Worm (Caenorhabditis elegans) whole organism, early embryonic: ENCODE measurements around the gene C25H3.14.

Experiments used
- B0310.2 ChIP-seq: sonication (generic microtip); optimal IDR thresholded peaks from 2 replicates; lab custom pipeline; 2016; ENCODE audit warnings: mild to moderate bottlenecking, missing genetic modification characterization, missing compliant biosample characterization
- F13C5.2 ChIP-seq: sonication (generic microtip); optimal IDR thresholded peaks from 2 replicates; lab custom pipeline; 2017; ENCODE audit warnings: mild to moderate bottlenecking, missing genetic modification characterization, inconsistent platforms, missing compliant biosample characterization
- aly-1 ChIP-seq: sonication (generic microtip); optimal IDR thresholded peaks from 2 replicates; lab custom pipeline; 2016; ENCODE audit warnings: missing genetic modification characterization, missing compliant biosample characterization
- ama-1 ChIP-seq: fragments of 150-350 bp; optimal IDR thresholded peaks from 2 replicates; lab custom pipeline; 2014
- ceh-13 ChIP-seq: fragments of 200-800 bp; sonication (Bioruptor generic); optimal IDR thresholded peaks from 2 replicates; lab custom pipeline; 2018; ENCODE audit warnings: mild to moderate bottlenecking, missing genetic modification characterization, missing compliant biosample characterization
- ceh-36 ChIP-seq: sonication (generic microtip); optimal IDR thresholded peaks from 2 replicates; lab custom pipeline; 2016; ENCODE audit warnings: missing genetic modification characterization, inconsistent platforms, missing compliant biosample characterization
- ets-7 ChIP-seq: sonication (generic microtip); optimal IDR thresholded peaks from 2 replicates; lab custom pipeline; 2016; ENCODE audit warnings: missing genotype, missing genetic modification characterization, missing compliant biosample characterization
- flt-1 ChIP-seq: fragments of 200-800 bp; sonication (Bioruptor generic); IDR thresholded peaks from 2 replicates; pipeline ENCODE4 v1.3.6; 2022; ENCODE audit warnings: missing genetic modification characterization, missing compliant biosample characterization
- hmbx-1 ChIP-seq: sonication (generic microtip); optimal IDR thresholded peaks from 2 replicates; lab custom pipeline; 2016; ENCODE audit warnings: mild to moderate bottlenecking, missing genetic modification characterization, missing compliant biosample characterization
- hmg-4 ChIP-seq: fragments of 200-800 bp; sonication (Bioruptor generic); optimal IDR thresholded peaks from 2 replicates; lab custom pipeline; 2018; ENCODE audit warnings: mild to moderate bottlenecking, missing genetic modification characterization, missing compliant biosample characterization
- hnd-1 ChIP-seq: sonication (generic microtip); optimal IDR thresholded peaks from 2 replicates; lab custom pipeline; 2016; ENCODE audit warnings: missing genetic modification characterization, missing compliant biosample characterization
- pes-1 ChIP-seq: fragments of 200-800 bp; sonication (Bioruptor generic); IDR thresholded peaks from 2 replicates; pipeline ENCODE4 v1.3.6; 2022; ENCODE audit warnings: missing genetic modification reagents, missing genetic modification characterization, missing compliant biosample characterization
- scrt-1 ChIP-seq: fragments of 200-800 bp; sonication (Bioruptor generic); IDR thresholded peaks from 2 replicates; pipeline ENCODE4 v1.3.6; 2022; ENCODE audit warnings: missing genetic modification characterization, missing compliant biosample characterization
- sea-1 ChIP-seq: fragments of 200-800 bp; sonication (Bioruptor generic); conservative IDR thresholded peaks from 2 replicates; pipeline ENCODE4 v1.3.6; 2022; ENCODE audit warnings: missing genetic modification characterization, missing compliant biosample characterization
- tbx-11 ChIP-seq: fragments of 200-800 bp; sonication (Bioruptor generic); IDR thresholded peaks from 2 replicates; pipeline ENCODE4 v1.3.6; 2022; ENCODE audit warnings: missing genetic modification characterization, missing compliant biosample characterization
- tbx-37 ChIP-seq: fragments of 200-800 bp; sonication (Bioruptor generic); conservative IDR thresholded peaks from 2 replicates; pipeline ENCODE4 v1.3.6; 2022; ENCODE audit warnings: missing genetic modification reagents, missing genetic modification characterization, missing compliant biosample characterization
- tra-4 ChIP-seq: sonication (generic microtip); optimal IDR thresholded peaks from 2 replicates; lab custom pipeline; 2017; ENCODE audit warnings: missing genetic modification characterization, missing compliant biosample characterization

Gene C25H3.14

DNA sequence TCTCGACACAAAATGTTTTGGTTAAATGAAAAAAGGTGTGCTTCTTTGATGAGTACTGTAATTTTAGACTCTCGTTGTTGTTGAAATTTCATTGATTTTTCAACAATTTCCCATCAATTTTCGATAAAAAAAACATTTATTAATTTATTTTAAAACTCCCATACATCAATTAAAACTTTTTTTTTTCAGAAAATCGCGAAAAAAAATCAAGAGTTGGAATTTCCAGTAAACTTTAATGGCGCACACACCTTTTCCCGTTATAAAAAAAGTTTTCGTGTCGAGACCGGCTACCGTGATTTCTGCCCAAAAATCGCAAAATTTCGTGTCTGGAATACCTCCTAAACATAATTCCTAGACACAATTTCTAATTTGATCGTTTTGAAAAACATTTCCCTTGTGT, at the start of gene C25H3.14:
TSS of gene C25H3.14 (plus strand) at position 301 of the 400 bp plus-strand sequence.
- no peak for TF ChIP-seq ceh-13 (GFP tag; lab: Kevin White, UChicago)
- no peak for TF ChIP-seq tbx-37 (GFP tag; lab: Robert Waterston, UW)
- no peak for TF ChIP-seq flt-1
- no peak for TF ChIP-seq B0310.2 (tag; lab: Kevin White, UChicago)
- no peak for TF ChIP-seq hmg-4
- TF ChIP-seq F13C5.2 (tag; lab: Kevin White, UChicago): no peak
- TF ChIP-seq pes-1 (GFP tag; lab: Robert Waterston, UW): no peak
- no peak for TF ChIP-seq tra-4 (tag; lab: Kevin White, UChicago)

DNA sequence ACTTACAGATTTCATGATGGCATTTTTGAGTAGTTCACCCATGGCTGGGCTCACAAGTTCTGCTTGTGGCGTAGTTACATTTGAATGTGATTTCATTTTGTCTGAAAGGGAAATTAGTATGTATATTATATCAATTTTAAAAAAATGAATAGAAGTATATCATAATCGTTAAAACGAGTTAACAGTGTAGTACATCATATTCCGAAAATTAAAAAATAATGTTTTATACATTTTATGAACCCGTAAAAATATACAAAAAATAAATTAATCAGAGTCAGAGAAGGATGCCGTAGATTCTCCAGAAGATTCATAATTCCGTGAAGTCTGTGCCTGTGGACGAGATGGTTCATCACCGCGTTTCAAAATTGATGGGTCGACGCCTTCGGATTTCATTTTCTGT, 48.0 kb upstream of the C25H3.14 start, which contains the start of gene F59E12.9:
TSS of gene F59E12.9 (minus strand) at position 101 of the 400 bp plus-strand sequence.
- TF ChIP-seq tra-4 (tag; lab: Kevin White, UChicago) (no peak), ama-1 (no peak), flt-1 (no peak), ceh-13 (GFP tag; lab: Kevin White, UChicago) (no peak), hmg-4 (no peak), F13C5.2 (tag; lab: Kevin White, UChicago) (no peak), hnd-1 (tag; lab: Kevin White, UChicago) (no peak), ets-7 (tag; lab: Kevin White, UChicago) (no peak)

DNA sequence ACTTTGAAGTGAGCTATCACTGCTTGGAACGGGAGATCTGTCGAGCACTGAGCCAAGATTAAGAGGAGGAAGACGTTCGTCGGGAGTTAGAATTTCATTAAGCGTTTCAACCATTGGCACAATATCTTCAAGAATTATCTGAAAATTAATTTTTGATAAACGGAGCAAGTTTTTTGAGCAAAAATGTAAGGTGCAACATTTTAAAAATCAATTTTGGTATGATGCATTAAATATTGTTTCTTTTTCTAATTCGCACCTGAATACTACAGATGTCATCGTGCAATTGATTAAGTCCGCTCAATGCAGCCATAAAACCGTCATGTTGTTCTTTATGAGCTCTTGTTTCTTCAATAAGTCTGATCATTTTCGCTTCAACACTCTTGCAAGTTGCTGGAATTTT, 46.6 kb upstream of the C25H3.14 start, which contains the start of gene ddl-1:
TSS of gene ddl-1 (minus strand) at position 101 of the 400 bp plus-strand sequence.
- no peak for TF ChIP-seq sea-1 (GFP tag; lab: Robert Waterston, UW)
- TF ChIP-seq tbx-11 (GFP tag; lab: Robert Waterston, UW): no peak
- no peak for TF ChIP-seq hnd-1 (tag; lab: Kevin White, UChicago)
- no peak for TF ChIP-seq ceh-36 (tag; lab: Kevin White, UChicago)
- no peak for TF ChIP-seq ama-1
- TF ChIP-seq ets-7 (tag; lab: Kevin White, UChicago): no peak
- TF ChIP-seq B0310.2 (tag; lab: Kevin White, UChicago): no peak
- TF ChIP-seq pes-1 (GFP tag; lab: Robert Waterston, UW): no peak

DNA sequence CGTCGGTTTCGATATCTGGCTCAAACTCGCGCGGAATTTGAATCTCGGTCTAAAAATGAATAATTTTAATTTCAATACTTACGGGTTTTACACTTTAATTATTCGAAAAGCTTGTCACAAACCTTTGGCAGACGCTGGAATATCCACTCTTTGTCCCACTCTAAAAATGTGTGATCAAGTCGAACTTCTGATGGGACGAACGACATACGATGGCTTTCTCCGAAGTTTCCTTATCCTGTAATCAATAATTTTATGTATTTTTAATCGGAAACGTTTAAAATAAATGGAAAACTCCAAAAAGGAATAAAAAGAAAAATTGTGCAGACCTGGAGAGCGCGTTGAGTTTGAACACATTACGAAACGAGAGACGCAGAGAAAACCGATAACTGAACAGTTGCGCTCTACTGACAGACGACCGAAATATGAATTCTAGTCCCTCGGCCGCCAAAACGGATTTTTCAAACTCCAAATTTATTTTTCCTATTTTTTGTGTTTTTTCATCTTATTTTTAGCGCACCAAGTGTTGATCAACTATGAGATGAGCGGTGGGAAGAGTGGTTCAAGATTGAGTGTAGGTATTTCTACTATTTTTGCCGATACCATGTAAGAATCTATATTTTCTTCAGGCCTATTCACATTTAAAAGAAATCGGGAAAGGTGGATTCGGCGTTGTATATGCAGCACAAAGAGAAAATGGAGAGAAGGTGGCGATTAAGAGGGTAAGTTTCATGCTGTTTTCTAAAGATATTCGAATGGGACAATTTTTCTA, 45.5 kb upstream of the C25H3.14 start, which contains the start of the genes sam-4, F59E12.17 and zyg-1:
TSS of gene sam-4 (minus strand) at position 51 of the 769 bp plus-strand sequence.
TSS of gene F59E12.17 (minus strand) at position 235 of the 769 bp plus-strand sequence.
TSS of gene zyg-1 (plus strand) at position 513 of the 769 bp plus-strand sequence.
- TF ChIP-seq tra-4 (tag; lab: Kevin White, UChicago) (no peak), tbx-37 (GFP tag; lab: Robert Waterston, UW) (peak; percentile 59), hnd-1 (tag; lab: Kevin White, UChicago) (no peak), ets-7 (tag; lab: Kevin White, UChicago) (no peak), flt-1 (no peak), ceh-36 (tag; lab: Kevin White, UChicago) (no peak), tbx-11 (GFP tag; lab: Robert Waterston, UW) (no peak), ama-1 (no peak), pes-1 (GFP tag; lab: Robert Waterston, UW) (peak; percentile 59; the same call in 1 of the 2 replicates), F13C5.2 (tag; lab: Kevin White, UChicago) (peak; percentile 16)

DNA sequence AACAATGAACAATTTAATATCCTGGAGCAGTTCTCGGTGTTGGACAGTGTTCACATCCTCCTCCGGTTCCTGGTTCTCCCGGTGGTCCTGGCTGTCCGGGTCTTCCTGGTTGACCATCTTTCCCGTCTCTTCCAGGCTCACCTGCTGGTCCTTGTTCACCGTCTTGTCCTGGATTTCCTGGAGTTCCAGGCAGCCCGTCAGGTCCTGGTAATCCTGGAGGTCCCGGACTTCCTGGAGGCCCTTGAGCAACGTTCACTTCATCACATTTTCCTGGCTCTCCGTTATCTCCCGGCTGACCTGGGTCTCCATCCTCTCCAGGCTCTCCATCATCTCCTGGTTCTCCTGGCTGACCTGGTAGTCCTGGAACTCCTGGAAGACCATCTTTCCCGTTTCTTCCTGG, 43.5 kb upstream of the C25H3.14 start:
- TF ChIP-seq F13C5.2 (tag; lab: Kevin White, UChicago): no peak
- peak; percentile 16 for TF ChIP-seq aly-1 (tag; lab: Kevin White, UChicago)

DNA sequence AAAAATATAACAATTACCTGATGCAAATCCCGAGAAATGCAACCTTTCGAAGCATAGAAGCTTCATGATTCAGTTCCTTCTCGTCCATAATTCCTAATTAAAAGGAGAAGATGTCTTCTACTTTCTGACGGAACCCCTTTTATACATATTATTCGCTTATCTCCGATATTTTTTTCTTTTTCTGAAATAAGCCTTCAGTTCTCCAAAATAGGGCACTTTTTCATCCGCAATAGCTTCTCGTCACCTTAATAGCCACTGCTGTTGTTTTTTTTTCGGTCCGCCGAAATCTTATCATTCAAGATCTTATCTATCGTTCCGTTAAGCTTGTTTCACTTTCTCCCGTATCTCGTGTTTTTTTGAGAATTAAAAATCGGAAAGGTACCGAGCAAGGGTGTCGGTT, 42.6 kb upstream of the C25H3.14 start, which contains the start of gene bli-2:
TSS of gene bli-2 (minus strand) at position 101 of the 400 bp plus-strand sequence.
- TF ChIP-seq B0310.2 (tag; lab: Kevin White, UChicago) (no peak), ceh-13 (GFP tag; lab: Kevin White, UChicago) (no peak), tra-4 (tag; lab: Kevin White, UChicago) (no peak), pes-1 (GFP tag; lab: Robert Waterston, UW) (no peak), ceh-36 (tag; lab: Kevin White, UChicago) (no peak), tbx-37 (GFP tag; lab: Robert Waterston, UW) (no peak), ama-1 (no peak), aly-1 (tag; lab: Kevin White, UChicago) (no peak), tbx-11 (GFP tag; lab: Robert Waterston, UW) (no peak)

DNA sequence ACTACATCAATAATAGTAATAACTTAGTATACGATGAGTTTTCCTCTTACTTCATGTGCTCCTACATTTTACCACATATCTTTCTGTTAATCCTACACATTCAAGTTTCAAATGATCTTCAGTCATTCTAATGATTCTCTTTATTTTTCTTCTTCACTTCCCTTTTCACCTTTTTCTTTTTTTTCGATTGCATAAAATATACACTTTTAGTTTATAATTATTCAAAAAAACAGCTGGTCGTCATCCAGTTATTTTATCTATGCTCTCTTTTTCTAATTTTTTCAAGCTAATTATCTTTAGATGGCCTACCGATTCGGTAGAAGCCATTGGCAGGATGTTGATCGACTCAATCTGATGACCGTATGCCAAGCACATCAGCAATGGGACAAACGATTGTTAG, 40.7 kb upstream of the C25H3.14 start, which contains the start of gene F59E12.1:
TSS of gene F59E12.1 (plus strand) at position 301 of the 400 bp plus-strand sequence.
- TF ChIP-seq B0310.2 (tag; lab: Kevin White, UChicago) (no peak), ets-7 (tag; lab: Kevin White, UChicago) (no peak), aly-1 (tag; lab: Kevin White, UChicago) (no peak), hmbx-1 (tag; lab: Kevin White, UChicago) (no peak), ceh-13 (GFP tag; lab: Kevin White, UChicago) (no peak), hnd-1 (tag; lab: Kevin White, UChicago) (no peak), pes-1 (GFP tag; lab: Robert Waterston, UW) (no peak), tbx-37 (GFP tag; lab: Robert Waterston, UW) (no peak), sea-1 (GFP tag; lab: Robert Waterston, UW) (no peak), ceh-36 (tag; lab: Kevin White, UChicago) (no peak), F13C5.2 (tag; lab: Kevin White, UChicago) (no peak), tbx-11 (GFP tag; lab: Robert Waterston, UW) (no peak), flt-1 (no peak), scrt-1 (GFP tag; lab: Robert Waterston, UW) (no peak), tra-4 (tag; lab: Kevin White, UChicago) (no peak), hmg-4 (no peak)
